Comparison of ENCODE assay signal across 4 worm cellular contexts in the genomic region with DNA sequence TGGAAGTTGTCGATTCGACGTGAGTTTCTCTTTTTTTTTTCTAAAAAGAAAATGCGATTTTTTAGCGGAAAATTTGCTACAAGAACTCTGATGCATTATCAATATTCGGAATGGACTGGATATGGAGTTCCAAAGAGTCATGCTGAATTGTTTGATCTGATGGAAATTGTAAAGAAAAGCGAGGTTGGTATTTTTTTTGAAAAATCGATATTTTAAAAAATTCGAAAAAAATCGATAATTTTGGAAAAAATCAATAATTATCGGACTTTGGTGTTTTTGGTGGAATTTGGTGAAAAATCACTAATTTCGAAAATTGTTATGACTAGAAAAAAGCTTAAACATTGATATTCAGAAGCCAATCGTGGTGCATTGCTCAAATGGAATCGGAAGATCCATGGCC.
TF ChIP-seq lines count a peak whose summit lies in the region.

No protein-coding gene starts in this region.

TF ChIP-seq in whole organism, L3 larva, 47 proteins besides CTCF, POLR2A, EP300 and RAD21:
- no peak for TF ChIP-seq ztf-11 (tag; optimal IDR thresholded peaks at IDR 0.05; lab: Kevin White, UChicago)
- peak; percentile 85 for TF ChIP-seq ceh-28 (tag; optimal IDR thresholded peaks at IDR 0.05; lab: Kevin White, UChicago)

TF ChIP-seq in whole organism, L4 larva, 104 proteins besides CTCF, POLR2A, EP300 and RAD21:
- peak; percentile 85 for TF ChIP-seq ceh-28 (tag; optimal IDR thresholded peaks at IDR 0.05; lab: Kevin White, UChicago)
- peak; percentile 68 for TF ChIP-seq aha-1 (tag; lab: Kevin White, UChicago)
- TF ChIP-seq F44E2.7 (GFP tag; IDR thresholded peaks at IDR 0.05; lab: Robert Waterston, UW), result no peak

TF ChIP-seq in whole organism, late embryonic, 69 proteins besides CTCF, POLR2A, EP300 and RAD21:
- peak; percentile 20 for TF ChIP-seq ceh-48 (tag; optimal IDR thresholded peaks at IDR 0.05; lab: Kevin White, UChicago)
- no peak for TF ChIP-seq odd-2 (tag; optimal IDR thresholded peaks at IDR 0.05; lab: Kevin White, UChicago)

TF ChIP-seq in whole organism, midembryonic, 9 proteins besides CTCF, POLR2A, EP300 and RAD21:
- TF ChIP-seq ztf-23 (GFP tag; IDR thresholded peaks at IDR 0.05; lab: Robert Waterston, UW) (no peak), cog-1 (tag; optimal IDR thresholded peaks at IDR 0.05; lab: Kevin White, UChicago) (no peak), klf-2 (GFP tag; conservative IDR thresholded peaks at IDR 0.05; lab: Robert Waterston, UW) (no peak), tab-1 (GFP tag; IDR thresholded peaks at IDR 0.05; lab: Robert Waterston, UW) (no peak), T22C8.4 (GFP tag; IDR thresholded peaks at IDR 0.05; lab: Robert Waterston, UW) (peak; percentile 85), flt-1 (GFP tag; IDR thresholded peaks at IDR 0.05; lab: Robert Waterston, UW) (no peak), ztf-29 (GFP tag; IDR thresholded peaks at IDR 0.05; lab: Robert Waterston, UW) (no peak)
